Fruit fly (Drosophila melanogaster): ENCODE results near the gene Meics.
A peak's percentile ranks its signal among the peaks of the same experiment; 100 is the strongest.

The Meics gene

DNA sequence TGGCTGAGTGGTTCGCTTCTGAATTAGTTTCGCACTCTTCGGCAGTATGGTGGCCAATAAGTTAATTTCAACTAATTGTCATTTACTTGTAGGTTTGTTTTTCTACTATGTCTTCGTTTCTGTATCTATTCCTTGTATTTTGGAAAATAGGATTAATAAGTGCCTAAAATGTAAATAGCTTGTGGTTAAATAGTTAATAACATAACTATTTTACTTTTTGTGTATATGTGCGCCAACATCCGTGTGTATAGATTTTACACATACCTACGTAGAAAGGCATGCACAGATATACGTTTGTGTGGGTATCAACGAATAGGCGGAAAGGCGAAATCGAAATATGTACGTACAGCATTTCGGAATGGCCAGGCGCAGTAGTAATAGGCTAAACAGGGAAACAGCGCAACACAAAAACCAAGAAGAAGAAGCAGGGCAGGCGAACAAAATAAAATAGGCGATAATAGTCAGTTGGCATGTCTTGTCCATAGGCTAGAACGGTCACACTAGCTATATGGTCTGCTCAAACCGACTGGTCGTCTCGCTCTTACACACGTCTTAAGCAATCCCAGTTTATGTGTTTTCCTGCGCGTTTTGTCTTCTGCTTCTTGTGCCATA, 38.1 kb upstream of the Meics start (continued):
- TF ChIP-seq pnt (GFP tag; optimal IDR thresholded peaks at IDR 0.05) (no peak), Dek (tag; optimal IDR thresholded peaks at IDR 0.05) (peak; percentile 12), CG6272 (GFP tag; IDR thresholded peaks at IDR 0.05) (no peak), Abd-B (GFP tag; optimal IDR thresholded peaks at IDR 0.05) (peak; percentile 76), tap (tag; optimal IDR thresholded peaks at IDR 0.05) (no peak), CG10147 (GFP tag; optimal IDR thresholded peaks at IDR 0.05) (no peak), fru (optimal IDR thresholded peaks at IDR 0.05) (no peak), Gsc (GFP tag; IDR thresholded peaks at IDR 0.05) (no peak), CG2116 (GFP tag; optimal IDR thresholded peaks at IDR 0.05) (no peak), D19B (GFP tag; optimal IDR thresholded peaks at IDR 0.05) (no peak), CG32767 (GFP tag; IDR thresholded peaks at IDR 0.05) (peak; percentile 74), Mad (GFP tag; optimal IDR thresholded peaks at IDR 0.05) (no peak), Oaz (GFP tag; IDR thresholded peaks at IDR 0.05) (no peak), dimm (GFP tag; IDR thresholded peaks at IDR 0.05) (no peak), stwl (tag; optimal IDR thresholded peaks at IDR 0.05) (peak; percentile 49), Med (GFP tag) (peak; percentile 86), tx (GFP tag; optimal IDR thresholded peaks at IDR 0.05) (no peak), p53 (GFP tag; optimal IDR thresholded peaks at IDR 0.05) (no peak), da (GFP tag; optimal IDR thresholded peaks at IDR 0.05) (no peak), Max (GFP tag; optimal IDR thresholded peaks at IDR 0.05) (no peak), CG6254 (GFP tag; optimal IDR thresholded peaks at IDR 0.05) (no peak), MESR4 (GFP tag; optimal IDR thresholded peaks at IDR 0.05) (peak; percentile 18), CrebB (tag; optimal IDR thresholded peaks at IDR 0.05) (peak; percentile 17), CG7357 (GFP tag; IDR thresholded peaks at IDR 0.05) (no peak), sug (tag; optimal IDR thresholded peaks at IDR 0.05) (peak; percentile 19), CG2199 (GFP tag; IDR thresholded peaks at IDR 0.05) (peak; percentile 67; the same call in 1 of the 3 replicates), pfk (GFP tag; optimal IDR thresholded peaks at IDR 0.05) (no peak), CG7556 (GFP tag; optimal IDR thresholded peaks at IDR 0.05) (no peak), HLH4C (GFP tag; IDR thresholded peaks at IDR 0.05; ENCODE audit: partially characterized antibody) (no peak), CG12219 (GFP tag; optimal IDR thresholded peaks at IDR 0.05) (peak; percentile 9), CG7372 (GFP tag; IDR thresholded peaks at IDR 0.05) (no peak), Sry-δ (GFP tag; optimal IDR thresholded peaks at IDR 0.05) (peak; percentile 11), Camta (GFP tag; optimal IDR thresholded peaks at IDR 0.05) (no peak), CG7745 (tag; optimal IDR thresholded peaks at IDR 0.05) (peak; percentile 2), vfl (GFP tag; optimal IDR thresholded peaks at IDR 0.05) (no peak), CG10959 (GFP tag; IDR thresholded peaks at IDR 0.05) (no peak), hkb (optimal IDR thresholded peaks at IDR 0.05) (no peak), hkb (GFP tag; IDR thresholded peaks at IDR 0.05) (no peak; the same call in 1 of the 2 replicates), B-H2 (GFP tag; optimal IDR thresholded peaks at IDR 0.05) (peak; percentile 58), CG17912 (GFP tag; optimal IDR thresholded peaks at IDR 0.05) (no peak), CG34224 (GFP tag; IDR thresholded peaks at IDR 0.05; ENCODE audit: partially characterized antibody) (no peak), CG12299 (tag; optimal IDR thresholded peaks at IDR 0.05) (no peak), CG15514 (GFP tag; optimal IDR thresholded peaks at IDR 0.05) (peak; percentile 54), tna (GFP tag; IDR thresholded peaks at IDR 0.05; ENCODE audit: partially characterized antibody) (no peak), Blimp-1 (GFP tag; optimal IDR thresholded peaks at IDR 0.05) (no peak), wdn (GFP tag; IDR thresholded peaks at IDR 0.05) (no peak), Dp (GFP tag; optimal IDR thresholded peaks at IDR 0.05) (no peak), CG13894 (tag; optimal IDR thresholded peaks at IDR 0.05) (peak; percentile 51), CG4424 (GFP tag; optimal IDR thresholded peaks at IDR 0.05) (no peak), HHEX (GFP tag; optimal IDR thresholded peaks at IDR 0.05) (no peak), CG9797 (GFP tag; optimal IDR thresholded peaks at IDR 0.05) (peak; percentile 68)

All from whole organism, embryonic.